Worm (Caenorhabditis elegans) whole organism, L3 larva: Measurements from ENCODE around the gene F25D1.8.

Experiments used
- R02D3.7 ChIP-seq: fragments of 150-350 bp; optimal IDR thresholded peaks from 2 replicates; lab custom pipeline; 2014; ENCODE audit warnings: missing biosample characterization, missing genetic modification characterization
- ZK546.5 ChIP-seq: sonication (generic microtip); optimal IDR thresholded peaks from 2 replicates; lab custom pipeline; 2017; ENCODE audit warnings: missing biosample characterization, missing genetic modification characterization
- aly-2 ChIP-seq: fragments of 150-350 bp; optimal IDR thresholded peaks from 2 replicates; lab custom pipeline; 2014; ENCODE audit warnings: missing biosample characterization, missing genetic modification characterization
- ama-1 ChIP-seq: fragments of 150-350 bp; optimal IDR thresholded peaks from 2 replicates; lab custom pipeline; 2018
- ceh-16 ChIP-seq: sonication (generic microtip); optimal IDR thresholded peaks from 2 replicates; lab custom pipeline; 2017; ENCODE audit warnings: missing biosample characterization, missing genetic modification characterization
- ceh-28 ChIP-seq: fragments of 150-350 bp; optimal IDR thresholded peaks from 2 replicates; lab custom pipeline; 2014; ENCODE audit warnings: missing biosample characterization, missing genetic modification reagents, missing genetic modification characterization
- ceh-82 ChIP-seq: fragments of 150-350 bp; optimal IDR thresholded peaks from 2 replicates; lab custom pipeline; 2014; ENCODE audit warnings: missing biosample characterization, missing genetic modification characterization
- ceh-9 ChIP-seq: sonication (generic microtip); optimal IDR thresholded peaks from 2 replicates; lab custom pipeline; 2018; ENCODE audit warnings: missing biosample characterization, missing genetic modification characterization
- daf-12 ChIP-seq: fragments of 150-350 bp; optimal IDR thresholded peaks from 2 replicates; lab custom pipeline; 2014; ENCODE audit warnings: missing biosample characterization, missing genetic modification reagents, missing genetic modification characterization
- elt-1 ChIP-seq: fragments of 150-350 bp; optimal IDR thresholded peaks from 2 replicates; lab custom pipeline; 2014; ENCODE audit warnings: missing biosample characterization, missing genetic modification characterization
- elt-2 ChIP-seq: sonication (generic microtip); optimal IDR thresholded peaks from 2 replicates; lab custom pipeline; 2016; ENCODE audit warnings: missing genetic modification reagents, mild to moderate bottlenecking, missing genetic modification characterization, missing compliant biosample characterization
- elt-3 ChIP-seq, 3 experiments: fragments of 150-350 bp in 1 of 3; sonication (generic microtip) in 2 of 3; optimal IDR thresholded peaks; 2 replicates in 2 of 3; 4 replicates in 1 of 3; lab custom pipeline; 2014 to 2017; ENCODE audit warnings: missing biosample characterization in 3 of 3, missing genetic modification characterization in 3 of 3
- eor-1 ChIP-seq, 2 experiments: fragments of 150-350 bp; optimal IDR thresholded peaks; 2 replicates each; lab custom pipeline; 2014 to 2018; ENCODE audit warnings: missing biosample characterization in 2 of 2, missing genetic modification characterization in 2 of 2
- fkh-2 ChIP-seq: fragments of 150-350 bp; optimal IDR thresholded peaks from 2 replicates; lab custom pipeline; 2014; ENCODE audit warnings: missing biosample characterization, missing genetic modification reagents, missing genetic modification characterization
- hmg-11 ChIP-seq: sonication (generic microtip); optimal IDR thresholded peaks from 2 replicates; lab custom pipeline; 2016; ENCODE audit warnings: missing genetic modification characterization, missing compliant biosample characterization
- jun-1 ChIP-seq: fragments of 150-350 bp; optimal IDR thresholded peaks from 2 replicates; lab custom pipeline; 2014; ENCODE audit warnings: missing biosample characterization, missing genetic modification reagents, missing genetic modification characterization
- lin-15B ChIP-seq: fragments of 150-350 bp; optimal IDR thresholded peaks from 2 replicates; lab custom pipeline; 2014; ENCODE audit warnings: missing biosample characterization, missing genetic modification characterization
- lin-39 ChIP-seq: fragments of 150-350 bp; optimal IDR thresholded peaks from 2 replicates; lab custom pipeline; 2018; ENCODE audit warnings: missing biosample characterization, missing genetic modification reagents, missing genetic modification characterization
- lsy-12 ChIP-seq: sonication (generic microtip); optimal IDR thresholded peaks from 2 replicates; lab custom pipeline; 2016; ENCODE audit warnings: mild to moderate bottlenecking, missing genetic modification characterization, missing compliant biosample characterization
- mml-1 ChIP-seq: fragments of 150-350 bp; sonication (generic microtip); optimal IDR thresholded peaks from 3 replicates; lab custom pipeline; 2014; ENCODE audit warnings: missing biosample characterization, missing genetic modification characterization
- nfya-1 ChIP-seq: sonication (generic microtip); optimal IDR thresholded peaks from 2 replicates; lab custom pipeline; 2017; ENCODE audit warnings: missing genetic modification characterization, mild to moderate bottlenecking, missing compliant biosample characterization, antibody characterized with exemption, moderate library complexity; ENCODE audit not compliant: insufficient read depth
- nhr-11 ChIP-seq: fragments of 150-350 bp; optimal IDR thresholded peaks from 2 replicates; lab custom pipeline; 2014; ENCODE audit warnings: missing biosample characterization, missing genetic modification characterization
- nhr-12 ChIP-seq: fragments of 150-350 bp; optimal IDR thresholded peaks from 2 replicates; lab custom pipeline; 2014; ENCODE audit warnings: missing biosample characterization, missing genetic modification characterization
- nhr-23 ChIP-seq: fragments of 150-350 bp; optimal IDR thresholded peaks from 2 replicates; lab custom pipeline; 2014; ENCODE audit warnings: missing biosample characterization, missing genetic modification reagents, missing genetic modification characterization
- nhr-237 ChIP-seq: fragments of 150-350 bp; optimal IDR thresholded peaks from 2 replicates; lab custom pipeline; 2014; ENCODE audit warnings: missing biosample characterization, missing genetic modification characterization
- nhr-25 ChIP-seq: sonication (generic microtip); optimal IDR thresholded peaks from 2 replicates; lab custom pipeline; 2017; ENCODE audit warnings: missing biosample characterization, missing genetic modification characterization
- nhr-28 ChIP-seq: fragments of 150-350 bp; optimal IDR thresholded peaks from 2 replicates; lab custom pipeline; 2014; ENCODE audit warnings: missing biosample characterization, missing genetic modification characterization
- nhr-77 ChIP-seq: fragments of 150-350 bp; optimal IDR thresholded peaks from 2 replicates; lab custom pipeline; 2014; ENCODE audit warnings: missing biosample characterization, missing genetic modification characterization
- pha-4 ChIP-seq: fragments of 150-350 bp; optimal IDR thresholded peaks from 2 replicates; lab custom pipeline; 2014; ENCODE audit warnings: missing biosample characterization, missing genetic modification reagents, missing genetic modification characterization
- pqm-1 ChIP-seq: fragments of 150-350 bp; optimal IDR thresholded peaks from 2 replicates; lab custom pipeline; 2017; ENCODE audit warnings: missing biosample characterization, missing genetic modification characterization, inconsistent platforms
- sea-2 ChIP-seq: fragments of 150-350 bp; sonication (generic microtip); optimal IDR thresholded peaks from 4 replicates; lab custom pipeline; 2014; ENCODE audit warnings: missing biosample characterization, missing genetic modification reagents, missing genetic modification characterization
- skn-1 ChIP-seq: fragments of 150-350 bp; optimal IDR thresholded peaks from 2 replicates; lab custom pipeline; 2014; ENCODE audit warnings: missing biosample characterization, missing genetic modification characterization
- snpc-4 ChIP-seq: fragments of 150-350 bp; optimal IDR thresholded peaks from 2 replicates; lab custom pipeline; 2014; ENCODE audit warnings: missing biosample characterization, missing genetic modification characterization
- tbx-2 ChIP-seq: sonication (generic microtip); optimal IDR thresholded peaks from 2 replicates; lab custom pipeline; 2016; ENCODE audit warnings: mild to moderate bottlenecking, missing genetic modification characterization, missing compliant biosample characterization
- unc-39 ChIP-seq: sonication (generic microtip); optimal IDR thresholded peaks from 4 replicates; lab custom pipeline; 2017; ENCODE audit warnings: missing biosample characterization, missing genetic modification characterization
- zag-1 ChIP-seq: fragments of 150-350 bp; optimal IDR thresholded peaks from 2 replicates; lab custom pipeline; 2014; ENCODE audit warnings: missing biosample characterization, missing genetic modification characterization
- ztf-11 ChIP-seq: fragments of 150-350 bp; optimal IDR thresholded peaks from 2 replicates; lab custom pipeline; 2014; ENCODE audit warnings: missing biosample characterization, missing genetic modification characterization
- ztf-4 ChIP-seq: fragments of 150-350 bp; optimal IDR thresholded peaks from 2 replicates; lab custom pipeline; 2014; ENCODE audit warnings: missing biosample characterization, missing genetic modification characterization

Gene F25D1.8

ce11 chrV:10528500-10528899, 10.7 kb upstream of the F25D1.8 start, which contains the start of gene F25D1.3:
F25D1.3 (plus strand) TSS chrV:10528724.
- peak; percentile 15 for TF ChIP-seq nhr-23
- no peak for TF ChIP-seq aly-2

ce11 chrV:10529600-10529999, 9.6 kb upstream of the F25D1.8 start:
- TF ChIP-seq lin-39 (tag; lab: Kevin White, UChicago) (no peak), nhr-23 (peak; percentile 76), elt-3 (tag; optimal IDR thresholded peaks at IDR 0.05; lab: Kevin White, UChicago) (no peak), elt-1 (tag; lab: Kevin White, UChicago) (peak; percentile 2), ceh-28 (tag; lab: Kevin White, UChicago) (no peak), ztf-4 (tag; lab: Kevin White, UChicago) (no peak)

- TF ChIP-seq ama-1 (no peak), nfya-1 (tag; lab: Kevin White, UChicago) (no peak), nhr-77 (tag; lab: Kevin White, UChicago) (no peak), nhr-11 (tag; lab: Kevin White, UChicago) (no peak), elt-1 (tag; lab: Kevin White, UChicago) (no peak), eor-1 (tag; optimal IDR thresholded peaks at IDR 0.05; lab: Kevin White, UChicago) (no peak)
- TF ChIP-seq, all 47 proteins: peak for 0
Observed at ce11 chrV:10532725-10533124, 6.5 kb upstream of the F25D1.8 start, which contains the start of gene txt-10. txt-10 (minus strand) TSS chrV:10532825.

- peak; percentile 3 for TF ChIP-seq ama-1
- peak; percentile 35 for TF ChIP-seq elt-2 (tag; lab: Kevin White, UChicago)
- TF ChIP-seq ztf-4 (tag; lab: Kevin White, UChicago): no peak
- TF ChIP-seq pqm-1: peak; percentile 66
- peak; percentile 49 for TF ChIP-seq pha-4 (tag; lab: Kevin White, UChicago)
- peak; percentile 9 for TF ChIP-seq nfya-1 (tag; lab: Kevin White, UChicago)
Observed at ce11 chrV:10535325-10535724, 3.9 kb upstream of the F25D1.8 start.

- no peak for TF ChIP-seq nhr-28 (tag; lab: Kevin White, UChicago)
- TF ChIP-seq ZK546.5 (tag; lab: Kevin White, UChicago): no peak
- TF ChIP-seq pha-4 (tag; lab: Kevin White, UChicago): peak; percentile 23
- TF ChIP-seq lin-39 (tag; lab: Kevin White, UChicago): no peak
- no peak for TF ChIP-seq nhr-25 (tag; lab: Kevin White, UChicago)
- peak; percentile 20 for TF ChIP-seq nhr-23
- TF ChIP-seq ceh-9: no peak
- no peak for TF ChIP-seq eor-1 (tag; optimal IDR thresholded peaks at IDR 0.05; lab: Kevin White, UChicago)
- peak; percentile 46 for TF ChIP-seq mml-1 (tag; lab: Kevin White, UChicago)
- no peak for TF ChIP-seq ceh-82 (tag; lab: Kevin White, UChicago)
- TF ChIP-seq ztf-11: no peak
- peak; percentile 35 for TF ChIP-seq pqm-1
- TF ChIP-seq daf-12 (tag; lab: Kevin White, UChicago): no peak
- peak; percentile 37 for TF ChIP-seq elt-2 (tag; lab: Kevin White, UChicago)
- TF ChIP-seq nhr-11 (tag; lab: Kevin White, UChicago): no peak
- TF ChIP-seq ceh-16 (tag; lab: Kevin White, UChicago): no peak
- TF ChIP-seq ztf-4 (tag; lab: Kevin White, UChicago): no peak
- no peak for TF ChIP-seq snpc-4 (tag; lab: Kevin White, UChicago)
- TF ChIP-seq, all 47 proteins: peak for 5
Observed at ce11 chrV:10536095-10536691, 3.0 kb upstream of the F25D1.8 start, which contains the start of gene ppm-1.A. ppm-1.A (minus strand) TSS chrV:10536388.

- TF ChIP-seq zag-1 (tag; lab: Kevin White, UChicago) (peak; percentile 32), daf-12 (tag; lab: Kevin White, UChicago) (no peak), tbx-2 (tag; lab: Kevin White, UChicago) (peak; percentile 86), lin-39 (tag; lab: Kevin White, UChicago) (peak; percentile 86), hmg-11 (tag; lab: Kevin White, UChicago) (peak; percentile 91), nhr-237 (tag; lab: Kevin White, UChicago) (no peak), nhr-12 (tag; lab: Kevin White, UChicago) (no peak), lsy-12 (tag; lab: Kevin White, UChicago) (peak; percentile 71), ztf-4 (tag; lab: Kevin White, UChicago) (peak; percentile 53), nhr-28 (tag; lab: Kevin White, UChicago) (no peak), eor-1 (tag; optimal IDR thresholded peaks at IDR 0.05; lab: Kevin White, UChicago) (no peak), lin-15B (peak; percentile 93), ceh-9 (no peak), nhr-77 (tag; lab: Kevin White, UChicago) (peak; percentile 48), nhr-23 (peak; percentile 92), mml-1 (tag; lab: Kevin White, UChicago) (no peak), pqm-1 (peak; percentile 56), sea-2 (GFP tag; lab: Kevin White, UChicago) (no peak), aly-2 (no peak), R02D3.7 (peak; percentile 75), jun-1 (tag; lab: Kevin White, UChicago) (peak; percentile 87), nhr-11 (tag; lab: Kevin White, UChicago) (no peak), unc-39 (no peak), ztf-11 (no peak), fkh-2 (tag; lab: Kevin White, UChicago) (no peak), skn-1 (tag; lab: Kevin White, UChicago) (peak; percentile 62), ZK546.5 (tag; lab: Kevin White, UChicago) (peak; percentile 36), ceh-82 (tag; lab: Kevin White, UChicago) (peak; percentile 73), elt-1 (tag; lab: Kevin White, UChicago) (peak; percentile 47)
Observed at ce11 chrV:10536808-10537207, 2.4 kb upstream of the F25D1.8 start.
